Worm (Caenorhabditis elegans) whole organism, early embryonic: Measurements from ENCODE around the gene F28E10.1.

Experiments used
- F13C5.2 ChIP-seq: sonication (generic microtip); optimal IDR thresholded peaks from 2 replicates; lab custom pipeline; 2017; ENCODE audit warnings: mild to moderate bottlenecking, missing genetic modification characterization, inconsistent platforms, missing compliant biosample characterization
- ama-1 ChIP-seq: fragments of 150-350 bp; optimal IDR thresholded peaks from 2 replicates; lab custom pipeline; 2014
- pes-1 ChIP-seq: fragments of 200-800 bp; sonication (Bioruptor generic); IDR thresholded peaks from 2 replicates; pipeline ENCODE4 v1.3.6; 2022; ENCODE audit warnings: missing genetic modification reagents, missing genetic modification characterization, missing compliant biosample characterization
- tbx-37 ChIP-seq: fragments of 200-800 bp; sonication (Bioruptor generic); conservative IDR thresholded peaks from 2 replicates; pipeline ENCODE4 v1.3.6; 2022; ENCODE audit warnings: missing genetic modification reagents, missing genetic modification characterization, missing compliant biosample characterization

- no peak for TF ChIP-seq F13C5.2 (tag; lab: Kevin White, UChicago)
- no peak for TF ChIP-seq tbx-37 (GFP tag; lab: Robert Waterston, UW)
- TF ChIP-seq ama-1 (lab: Kevin White, UChicago): no peak
- no peak for TF ChIP-seq pes-1
Observed at ce11 chrIV:4562599-4563116, 6.0 kb upstream of the F28E10.1 start, which contains the start of gene igeg-1.
